Worm (Caenorhabditis elegans) whole organism, early embryonic: ENCODE results near the gene bath-33.

Experiments used
- F13C5.2 ChIP-seq: sonication (generic microtip); optimal IDR thresholded peaks from 2 replicates; lab custom pipeline; 2017; ENCODE audit warnings: mild to moderate bottlenecking, missing genetic modification characterization, inconsistent platforms, missing compliant biosample characterization
- aly-1 ChIP-seq: sonication (generic microtip); optimal IDR thresholded peaks from 2 replicates; lab custom pipeline; 2016; ENCODE audit warnings: missing genetic modification characterization, missing compliant biosample characterization
- ama-1 ChIP-seq: fragments of 150-350 bp; optimal IDR thresholded peaks from 2 replicates; lab custom pipeline; 2014
- ceh-13 ChIP-seq: fragments of 200-800 bp; sonication (Bioruptor generic); optimal IDR thresholded peaks from 2 replicates; lab custom pipeline; 2018; ENCODE audit warnings: mild to moderate bottlenecking, missing genetic modification characterization, missing compliant biosample characterization
- ceh-36 ChIP-seq: sonication (generic microtip); optimal IDR thresholded peaks from 2 replicates; lab custom pipeline; 2016; ENCODE audit warnings: missing genetic modification characterization, inconsistent platforms, missing compliant biosample characterization
- ets-7 ChIP-seq: sonication (generic microtip); optimal IDR thresholded peaks from 2 replicates; lab custom pipeline; 2016; ENCODE audit warnings: missing genotype, missing genetic modification characterization, missing compliant biosample characterization
- flt-1 ChIP-seq: fragments of 200-800 bp; sonication (Bioruptor generic); IDR thresholded peaks from 2 replicates; pipeline ENCODE4 v1.3.6; 2022; ENCODE audit warnings: missing genetic modification characterization, missing compliant biosample characterization
- hmbx-1 ChIP-seq: sonication (generic microtip); optimal IDR thresholded peaks from 2 replicates; lab custom pipeline; 2016; ENCODE audit warnings: mild to moderate bottlenecking, missing genetic modification characterization, missing compliant biosample characterization
- hmg-4 ChIP-seq: fragments of 200-800 bp; sonication (Bioruptor generic); optimal IDR thresholded peaks from 2 replicates; lab custom pipeline; 2018; ENCODE audit warnings: mild to moderate bottlenecking, missing genetic modification characterization, missing compliant biosample characterization
- pes-1 ChIP-seq: fragments of 200-800 bp; sonication (Bioruptor generic); IDR thresholded peaks from 2 replicates; pipeline ENCODE4 v1.3.6; 2022; ENCODE audit warnings: missing genetic modification reagents, missing genetic modification characterization, missing compliant biosample characterization
- sea-1 ChIP-seq: fragments of 200-800 bp; sonication (Bioruptor generic); conservative IDR thresholded peaks from 2 replicates; pipeline ENCODE4 v1.3.6; 2022; ENCODE audit warnings: missing genetic modification characterization, missing compliant biosample characterization
- tbx-37 ChIP-seq: fragments of 200-800 bp; sonication (Bioruptor generic); conservative IDR thresholded peaks from 2 replicates; pipeline ENCODE4 v1.3.6; 2022; ENCODE audit warnings: missing genetic modification reagents, missing genetic modification characterization, missing compliant biosample characterization

DNA sequence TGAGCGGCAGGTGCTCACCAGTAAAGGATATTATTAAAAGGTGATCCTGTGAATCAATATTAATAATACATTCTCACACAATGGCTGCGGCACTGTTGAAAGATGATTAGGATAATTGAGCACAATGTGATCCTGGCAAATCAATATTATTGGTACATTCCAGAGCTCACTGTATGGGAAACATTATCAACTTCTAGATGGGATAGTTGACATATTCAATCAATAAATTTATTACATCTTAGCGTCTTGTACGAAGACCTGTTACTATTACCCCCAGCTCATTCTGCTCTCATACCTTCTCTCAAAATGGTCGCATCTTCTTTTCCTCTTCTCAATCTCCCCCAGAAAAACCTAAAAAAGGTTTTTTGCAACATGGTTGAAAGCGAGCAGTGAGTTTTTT, 37.8 kb downstream of the bath-33 start, which contains the start of gene fbxb-49:
- TF ChIP-seq flt-1 (GFP tag; lab: Robert Waterston, UW), result no peak
- no peak for TF ChIP-seq ama-1 (lab: Kevin White, UChicago)
- TF ChIP-seq ceh-36, result no peak
- no peak for TF ChIP-seq sea-1 (GFP tag; lab: Robert Waterston, UW)
- no peak for TF ChIP-seq ets-7 (tag; lab: Kevin White, UChicago)
- no peak for TF ChIP-seq hmbx-1 (tag; lab: Kevin White, UChicago)
- TF ChIP-seq F13C5.2 (tag; lab: Kevin White, UChicago), result no peak
- TF ChIP-seq aly-1 (tag; lab: Kevin White, UChicago), result no peak
- no peak for TF ChIP-seq pes-1 (GFP tag; lab: Robert Waterston, UW)
- TF ChIP-seq ceh-13, result no peak
- no peak for TF ChIP-seq tbx-37 (GFP tag; lab: Robert Waterston, UW)
- no peak for TF ChIP-seq hmg-4 (GFP tag; lab: Kevin White, UChicago)
